Worm (Caenorhabditis elegans) whole organism, L1 larva: ENCODE measurements around the gene aqp-8.

Experiments
- C34B4.2 ChIP-seq: sonication (generic microtip); optimal IDR thresholded peaks from 2 replicates; lab custom pipeline; 2017; ENCODE audit warnings: mild to moderate bottlenecking, missing genetic modification characterization, missing compliant biosample characterization
- F16B12.6 ChIP-seq: fragments of 150-350 bp; optimal IDR thresholded peaks from 2 replicates; lab custom pipeline; 2014; ENCODE audit warnings: missing biosample characterization, missing genetic modification characterization
- aha-1 ChIP-seq: fragments of 150-350 bp; optimal IDR thresholded peaks from 2 replicates; lab custom pipeline; 2014; ENCODE audit warnings: missing biosample characterization, missing genetic modification characterization
- alr-1 ChIP-seq: fragments of 200-800 bp; sonication (Bioruptor generic); optimal IDR thresholded peaks from 2 replicates; lab custom pipeline; 2018; ENCODE audit warnings: borderline replicate concordance, mild to moderate bottlenecking, missing genetic modification characterization, missing compliant biosample characterization
- ama-1 ChIP-seq: fragments of 150-350 bp; optimal IDR thresholded peaks from 2 replicates; lab custom pipeline; 2014
- blmp-1 ChIP-seq: fragments of 150-350 bp; optimal IDR thresholded peaks from 2 replicates; lab custom pipeline; 2014; ENCODE audit warnings: missing biosample characterization, missing genetic modification characterization
- ceh-63 ChIP-seq: fragments of 200-800 bp; sonication (Bioruptor generic); optimal IDR thresholded peaks from 2 replicates; lab custom pipeline; 2018; ENCODE audit warnings: mild to moderate bottlenecking, missing genetic modification characterization, missing compliant biosample characterization
- ceh-8 ChIP-seq: fragments of 200-800 bp; sonication (Bioruptor generic); optimal IDR thresholded peaks from 2 replicates; lab custom pipeline; 2018; ENCODE audit warnings: mild to moderate bottlenecking, missing genetic modification characterization, moderate library complexity, missing compliant biosample characterization
- ceh-88 ChIP-seq: fragments of 200-800 bp; sonication (Bioruptor generic); IDR thresholded peaks from 2 replicates; pipeline ENCODE4 v1.3.6; 2022; ENCODE audit warnings: missing genetic modification characterization, missing compliant biosample characterization
- ceh-90 ChIP-seq: sonication (generic microtip); optimal IDR thresholded peaks from 2 replicates; lab custom pipeline; 2016; ENCODE audit warnings: missing genetic modification characterization, missing compliant biosample characterization
- efl-1 ChIP-seq, 4 experiments: fragments of 150-350 bp; optimal IDR thresholded peaks in 3 of 4; peaks in 1 of 4; 1 replicate in 1 of 4; 2 replicates in 3 of 4; lab custom pipeline; 2014; ENCODE audit warnings: missing biosample characterization in 2 of 4, missing genetic modification characterization in 2 of 4, missing genetic modification reagents in 2 of 4
- efl-3 ChIP-seq: fragments of 200-800 bp; sonication (Bioruptor generic); optimal IDR thresholded peaks from 2 replicates; lab custom pipeline; 2018; ENCODE audit warnings: mild to moderate bottlenecking, missing genetic modification characterization, missing compliant biosample characterization
- egl-13 ChIP-seq: sonication (generic microtip); optimal IDR thresholded peaks from 2 replicates; lab custom pipeline; 2016; ENCODE audit warnings: missing genotype, missing genetic modification reagents, missing genetic modification characterization, missing compliant biosample characterization
- elt-2 ChIP-seq: sonication (generic microtip); optimal IDR thresholded peaks from 2 replicates; lab custom pipeline; 2016; ENCODE audit warnings: missing genetic modification characterization, mild to moderate bottlenecking, inconsistent platforms, missing compliant biosample characterization, missing genetic modification reagents
- elt-3 ChIP-seq, 6 experiments: fragments of 150-350 bp in 1 of 6; sonication (generic microtip); optimal IDR thresholded peaks; 2 replicates each; lab custom pipeline; 2017 to 2018; ENCODE audit warnings: missing biosample characterization in 6 of 6, missing genetic modification characterization in 6 of 6, inconsistent platforms in 1 of 6
- fkh-4 ChIP-seq: sonication (generic microtip); optimal IDR thresholded peaks from 2 replicates; lab custom pipeline; 2016; ENCODE audit warnings: missing compliant biosample characterization, missing genetic modification characterization, borderline replicate concordance
- fkh-8 ChIP-seq: sonication (generic microtip); optimal IDR thresholded peaks from 2 replicates; lab custom pipeline; 2016; ENCODE audit warnings: mild to moderate bottlenecking, missing genetic modification characterization, missing compliant biosample characterization
- fos-1 ChIP-seq: fragments of 150-350 bp; optimal IDR thresholded peaks from 2 replicates; lab custom pipeline; 2014; ENCODE audit warnings: missing biosample characterization, missing genetic modification characterization
- hlh-17 ChIP-seq: fragments of 200-800 bp; sonication (Bioruptor generic); optimal IDR thresholded peaks from 2 replicates; lab custom pipeline; 2018; ENCODE audit warnings: missing genetic modification characterization, mild to moderate bottlenecking, missing compliant biosample characterization, moderate library complexity, borderline replicate concordance
- hlh-4 ChIP-seq: sonication (generic microtip); optimal IDR thresholded peaks from 2 replicates; lab custom pipeline; 2016; ENCODE audit warnings: mild to moderate bottlenecking, missing genetic modification characterization, missing compliant biosample characterization
- irx-1 ChIP-seq: sonication (generic microtip); optimal IDR thresholded peaks from 2 replicates; lab custom pipeline; 2016; ENCODE audit warnings: missing genetic modification characterization, missing compliant biosample characterization
- lin-14 ChIP-seq: fragments of 200-800 bp; sonication (Bioruptor generic); optimal IDR thresholded peaks from 2 replicates; lab custom pipeline; 2018; ENCODE audit warnings: mild to moderate bottlenecking, missing genetic modification characterization, moderate library complexity, missing compliant biosample characterization
- lin-35 ChIP-seq, 2 experiments: fragments of 150-350 bp; optimal IDR thresholded peaks; 2 replicates each; lab custom pipeline; 2014; ENCODE audit warnings: missing biosample characterization in 2 of 2, missing genetic modification characterization in 2 of 2, missing genetic modification reagents in 2 of 2
- lir-3 ChIP-seq: sonication (generic microtip); optimal IDR thresholded peaks from 2 replicates; lab custom pipeline; 2016; ENCODE audit warnings: mild to moderate bottlenecking, missing genetic modification characterization, moderate library complexity, missing compliant biosample characterization; ENCODE audit not compliant: poor library complexity
- lsy-2 ChIP-seq, 2 experiments: fragments of 150-350 bp; optimal IDR thresholded peaks; 2 replicates each; lab custom pipeline; 2014; ENCODE audit warnings: missing biosample characterization in 2 of 2, missing genetic modification characterization in 2 of 2
- mdl-1 ChIP-seq, 2 experiments: fragments of 150-350 bp; optimal IDR thresholded peaks; 2 replicates each; lab custom pipeline; 2014 to 2017; ENCODE audit warnings: missing biosample characterization in 2 of 2, missing genetic modification characterization in 2 of 2, inconsistent platforms in 1 of 2
- mep-1 ChIP-seq: fragments of 150-350 bp; optimal IDR thresholded peaks from 2 replicates; lab custom pipeline; 2014; ENCODE audit warnings: missing biosample characterization, missing genetic modification characterization
- nhr-12 ChIP-seq: sonication (generic microtip); optimal IDR thresholded peaks from 2 replicates; lab custom pipeline; 2017; ENCODE audit warnings: missing biosample characterization, missing genetic modification characterization
- nhr-20 ChIP-seq: sonication (generic microtip); optimal IDR thresholded peaks from 2 replicates; lab custom pipeline; 2016; ENCODE audit warnings: mild to moderate bottlenecking, missing genetic modification characterization, missing compliant biosample characterization
- nhr-237 ChIP-seq: fragments of 150-350 bp; optimal IDR thresholded peaks from 2 replicates; lab custom pipeline; 2014; ENCODE audit warnings: missing biosample characterization, missing genetic modification characterization
- nhr-47 ChIP-seq: sonication (generic microtip); optimal IDR thresholded peaks from 2 replicates; lab custom pipeline; 2016; ENCODE audit warnings: mild to moderate bottlenecking, missing genetic modification characterization, moderate library complexity, missing compliant biosample characterization
- nhr-71 ChIP-seq: sonication (generic microtip); optimal IDR thresholded peaks from 2 replicates; lab custom pipeline; 2016; ENCODE audit warnings: mild to moderate bottlenecking, missing genetic modification characterization, moderate library complexity, missing compliant biosample characterization
- nhr-85 ChIP-seq: sonication (generic microtip); peaks from one replicate; lab custom pipeline; 2016; ENCODE audit warnings: missing genetic modification characterization, inconsistent platforms, missing compliant biosample characterization
- pax-3 ChIP-seq: fragments of 200-800 bp; sonication (Bioruptor generic); optimal IDR thresholded peaks from 2 replicates; lab custom pipeline; 2018; ENCODE audit warnings: mild to moderate bottlenecking, missing genetic modification characterization, moderate library complexity, missing compliant biosample characterization
- skn-1 ChIP-seq: fragments of 150-350 bp; optimal IDR thresholded peaks from 2 replicates; lab custom pipeline; 2014; ENCODE audit warnings: missing biosample characterization, missing genetic modification characterization
- sup-37 ChIP-seq: fragments of 200-800 bp; sonication (Bioruptor generic); optimal IDR thresholded peaks from 2 replicates; lab custom pipeline; 2018; ENCODE audit warnings: mild to moderate bottlenecking, missing genetic modification characterization, missing compliant biosample characterization
- vab-15 ChIP-seq: sonication (generic microtip); optimal IDR thresholded peaks from 2 replicates; lab custom pipeline; 2017; ENCODE audit warnings: missing genotype, mild to moderate bottlenecking, missing genetic modification characterization, missing compliant biosample characterization

Gene aqp-8

ce11 chrX:4667788-4668187, 37.0 kb downstream of the aqp-8 start, which contains the start of gene mfsd-12:
Gene mfsd-12 (plus strand): TSS chrX:4668088.
- peak; percentile 2 for TF ChIP-seq blmp-1 (tag; lab: Kevin White, UChicago)
- no peak for TF ChIP-seq ceh-63 (GFP tag; lab: Kevin White, UChicago)
- TF ChIP-seq nhr-12 (tag; lab: Kevin White, UChicago): no peak
- TF ChIP-seq efl-1 (optimal IDR thresholded peaks at IDR 0.05; lab: Kevin White, UChicago): no peak
- TF ChIP-seq efl-1 (GFP tag; optimal IDR thresholded peaks at IDR 0.05 in 1 of 2; lab: Kevin White, UChicago): peak in 1 of 2 experiments; percentile 42
- no peak for TF ChIP-seq ceh-88 (GFP tag; lab: Robert Waterston, UW)
- TF ChIP-seq nhr-47: no peak
- peak; percentile 22 for TF ChIP-seq skn-1 (tag; lab: Kevin White, UChicago)
- TF ChIP-seq aha-1 (tag; lab: Kevin White, UChicago): no peak
- no peak for TF ChIP-seq pax-3 (tag; lab: Kevin White, UChicago)

- TF ChIP-seq egl-13 (tag; lab: Kevin White, UChicago) (no peak), lir-3 (tag; lab: Kevin White, UChicago) (no peak), ceh-90 (tag; lab: Kevin White, UChicago) (no peak), blmp-1 (tag; lab: Kevin White, UChicago) (peak; percentile 45), hlh-4 (no peak), ama-1 (lab: Kevin White, UChicago) (no peak), fkh-4 (tag; lab: Kevin White, UChicago) (no peak), F16B12.6 (no peak), elt-2 (tag; lab: Kevin White, UChicago) (no peak), efl-1 (optimal IDR thresholded peaks at IDR 0.05; lab: Kevin White, UChicago) (no peak), efl-1 (GFP tag; optimal IDR thresholded peaks at IDR 0.05 in 1 of 2; lab: Kevin White, UChicago) (peak in 1 of 2 experiments; percentile 73), pax-3 (tag; lab: Kevin White, UChicago) (no peak), nhr-20 (tag; lab: Kevin White, UChicago) (no peak), fkh-8 (tag; lab: Kevin White, UChicago) (peak; percentile 13), nhr-237 (tag; lab: Kevin White, UChicago) (no peak), C34B4.2 (tag; lab: Kevin White, UChicago) (no peak), lin-35 (GFP tag; optimal IDR thresholded peaks at IDR 0.05; lab: Kevin White, UChicago) (no peak), efl-3 (GFP tag; lab: Kevin White, UChicago) (no peak)
Observed at ce11 chrX:4664649-4665048, 40.1 kb downstream of the aqp-8 start.

DNA sequence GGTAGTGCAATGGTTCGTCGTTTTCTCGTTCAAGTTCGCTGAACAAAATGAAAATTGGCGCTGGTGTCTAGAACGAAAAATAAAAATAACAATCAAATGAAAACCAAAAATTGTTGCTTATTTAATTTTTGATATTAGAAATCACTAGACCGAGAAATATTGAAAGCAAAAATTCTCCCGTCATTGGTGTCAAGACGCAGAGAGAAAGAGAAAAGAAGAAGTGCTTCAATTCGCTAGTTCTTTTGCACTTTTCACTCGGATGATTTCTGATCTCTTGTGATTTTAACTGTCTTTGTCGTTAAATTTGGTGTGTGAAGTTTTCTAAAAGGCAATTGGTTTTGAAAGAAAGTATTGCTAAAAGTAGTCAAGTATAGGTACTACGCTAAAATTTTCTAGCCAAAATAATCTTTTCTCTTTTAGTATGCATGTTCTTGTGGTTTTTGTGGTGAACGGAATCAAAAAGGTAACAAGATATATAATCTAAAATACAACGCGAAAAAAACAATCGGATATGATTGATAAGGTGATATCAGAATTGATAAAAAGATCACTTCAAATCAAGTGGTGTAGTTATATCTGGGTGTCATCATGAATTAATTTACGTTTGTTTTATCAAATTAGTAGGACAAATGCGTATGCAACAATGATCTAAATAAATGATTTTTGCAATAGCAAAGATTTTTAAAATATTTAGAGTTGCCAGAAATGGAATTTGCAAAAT, 41.7 kb downstream of the aqp-8 start:
- TF ChIP-seq mdl-1 (tag; optimal IDR thresholded peaks at IDR 0.05; lab: Kevin White, UChicago) (no peak), elt-3 (tag; optimal IDR thresholded peaks at IDR 0.05; lab: Kevin White, UChicago) (peak in 5 of 6 experiments; percentile 55 to 81 (median 61)), nhr-71 (tag; lab: Kevin White, UChicago) (peak; percentile 10), blmp-1 (tag; lab: Kevin White, UChicago) (peak; percentile 7), nhr-85 (tag; lab: Kevin White, UChicago) (peak; percentile 77), C34B4.2 (tag; lab: Kevin White, UChicago) (no peak), irx-1 (tag; lab: Kevin White, UChicago) (no peak), lin-14 (GFP tag; lab: Kevin White, UChicago) (peak; percentile 6), alr-1 (no peak), efl-1 (optimal IDR thresholded peaks at IDR 0.05; lab: Kevin White, UChicago) (peak in 1 of 2 experiments; percentile 10), efl-1 (GFP tag; optimal IDR thresholded peaks at IDR 0.05 in 1 of 2; lab: Kevin White, UChicago) (peak in 1 of 2 experiments; percentile 55), nhr-20 (tag; lab: Kevin White, UChicago) (peak; percentile 25), ceh-8 (no peak), lsy-2 (tag; optimal IDR thresholded peaks at IDR 0.05; lab: Kevin White, UChicago) (no peak), fos-1 (tag; lab: Kevin White, UChicago) (no peak), hlh-17 (GFP tag; lab: Kevin White, UChicago) (no peak), aha-1 (tag; lab: Kevin White, UChicago) (no peak), sup-37 (GFP tag; lab: Kevin White, UChicago) (no peak), skn-1 (tag; lab: Kevin White, UChicago) (no peak), vab-15 (tag; lab: Kevin White, UChicago) (no peak), mep-1 (tag; lab: Kevin White, UChicago) (no peak)
